Worm (Caenorhabditis elegans) whole organism, midembryonic: ENCODE results near the gene Y54G2A.37.

Experiments
- T22C8.4 ChIP-seq: fragments of 200-800 bp; sonication (Bioruptor generic); IDR thresholded peaks from 2 replicates; pipeline ENCODE4 v1.3.6; 2022; ENCODE audit warnings: missing genetic modification characterization, missing compliant biosample characterization
- flt-1 ChIP-seq: fragments of 200-800 bp; sonication (Bioruptor generic); IDR thresholded peaks from 2 replicates; pipeline ENCODE4 v1.3.6; 2022; ENCODE audit warnings: missing genetic modification characterization, missing compliant biosample characterization
- klf-2 ChIP-seq: fragments of 200-800 bp; sonication (Bioruptor generic); conservative IDR thresholded peaks from 2 replicates; pipeline ENCODE4 v1.3.6; 2022; ENCODE audit warnings: missing genetic modification reagents, missing genetic modification characterization, missing compliant biosample characterization

- TF ChIP-seq T22C8.4 (GFP tag; lab: Robert Waterston, UW) (no peak), klf-2 (GFP tag; lab: Robert Waterston, UW) (no peak), flt-1 (GFP tag; lab: Robert Waterston, UW) (0 out of 2 replicates have a peak, but pooled peaks have one; percentile 35)
These were observed 3.5 kb upstream of the Y54G2A.37 start for ce11 chrIV:2817038-2817437.
